Fruit fly (Drosophila melanogaster): ENCODE measurements around the gene CG9109.

dm6 chr2L:6062382-6063082, 28.3 kb upstream of the CG9109 start, which contains the start of the genes ND-51 and CG13994:
- no peak for TF ChIP-seq Dll (optimal IDR thresholded peaks at IDR 0.05)
- TF ChIP-seq CG8478 (optimal IDR thresholded peaks at IDR 0.05) = no peak
- TF ChIP-seq usp (GFP tag; optimal IDR thresholded peaks at IDR 0.05) = no peak
- TF ChIP-seq pan (optimal IDR thresholded peaks at IDR 0.05) = no peak
- no peak for TF ChIP-seq psq (optimal IDR thresholded peaks at IDR 0.05)
- no peak for TF ChIP-seq EcR (GFP tag; optimal IDR thresholded peaks at IDR 0.05)

All from whole organism.